Fruit fly (Drosophila melanogaster) whole organism, embryonic: ENCODE data around the gene CG14442.

Experiments
- Atf-2 ChIP-seq: fragments of 200-800 bp; sonication (Bioruptor generic); optimal IDR thresholded peaks from 2 replicates; lab custom pipeline; 2016; ENCODE audit warnings: missing biosample characterization, missing genetic modification characterization
- Bgb ChIP-seq: fragments of 200-800 bp; sonication (Bioruptor generic); IDR thresholded peaks from 2 replicates; pipeline ENCODE4 v1.3.6; 2022; ENCODE audit warnings: missing biosample characterization, missing genetic modification characterization; ENCODE audit not compliant: partially characterized antibody
- CG10267 ChIP-seq: fragments of 200-800 bp; sonication (Bioruptor generic); optimal IDR thresholded peaks from 2 replicates; lab custom pipeline; 2018; ENCODE audit warnings: missing biosample characterization, mild to moderate bottlenecking, missing genetic modification characterization, moderate library complexity
- CG11695 ChIP-seq: fragments of 200-800 bp; sonication (Bioruptor generic); IDR thresholded peaks from 3 replicates; pipeline ENCODE4 v1.3.6; 2022; ENCODE audit warnings: missing biosample characterization, missing genetic modification characterization
- CG11696 ChIP-seq: fragments of 200-800 bp; sonication (Bioruptor generic); IDR thresholded peaks from 2 replicates; pipeline ENCODE4 v1.3.6; 2022; ENCODE audit warnings: missing biosample characterization, missing genetic modification characterization
- CG12391 ChIP-seq: fragments of 200-800 bp; sonication (Bioruptor generic); optimal IDR thresholded peaks from 3 replicates; lab custom pipeline; 2018; ENCODE audit warnings: missing biosample characterization, mild to moderate bottlenecking, missing genetic modification characterization, moderate library complexity
- CG12769 ChIP-seq: fragments of 200-800 bp; sonication (Bioruptor generic); optimal IDR thresholded peaks from 2 replicates; lab custom pipeline; 2019; ENCODE audit warnings: missing biosample characterization, mild to moderate bottlenecking, missing genetic modification characterization, moderate library complexity
- CG14014 ChIP-seq: fragments of 200-800 bp; sonication (Bioruptor generic); IDR thresholded peaks from 2 replicates; pipeline ENCODE4 v1.3.6; 2022; ENCODE audit warnings: missing biosample characterization, missing genetic modification characterization
- CG15269 ChIP-seq: fragments of 200-800 bp; sonication (Bioruptor generic); optimal IDR thresholded peaks from 2 replicates; lab custom pipeline; 2018; ENCODE audit warnings: missing biosample characterization, mild to moderate bottlenecking, missing genetic modification characterization, moderate library complexity
- CG1602 ChIP-seq: fragments of 200-800 bp; sonication (Bioruptor generic); optimal IDR thresholded peaks from 3 replicates; lab custom pipeline; 2016; ENCODE audit warnings: missing biosample characterization, missing genetic modification characterization
- CG16813 ChIP-seq: fragments of 200-800 bp; sonication (Bioruptor generic); IDR thresholded peaks from 3 replicates; pipeline ENCODE4 v1.3.6; 2022; ENCODE audit warnings: missing biosample characterization, missing genetic modification characterization; ENCODE audit not compliant: partially characterized antibody
- CG16863 ChIP-seq: fragments of 200-800 bp; sonication (Bioruptor generic); optimal IDR thresholded peaks from 3 replicates; lab custom pipeline; 2016; ENCODE audit warnings: missing biosample characterization, missing genetic modification characterization
- CG17612 ChIP-seq: fragments of 200-800 bp; sonication (Bioruptor generic); IDR thresholded peaks from 2 replicates; pipeline ENCODE4 v1.3.6; 2022; ENCODE audit warnings: missing biosample characterization, missing genetic modification characterization
- CG2116 ChIP-seq: fragments of 200-800 bp; sonication (Bioruptor generic); optimal IDR thresholded peaks from 3 replicates; lab custom pipeline; 2018; ENCODE audit warnings: missing biosample characterization, mild to moderate bottlenecking, missing genetic modification characterization
- CG2129 ChIP-seq: fragments of 200-800 bp; sonication (Bioruptor generic); IDR thresholded peaks from 2 replicates; pipeline ENCODE4 v1.3.6; 2022; ENCODE audit warnings: missing biosample characterization, missing genetic modification characterization; ENCODE audit not compliant: partially characterized antibody
- CG2712 ChIP-seq: fragments of 200-800 bp; optimal IDR thresholded peaks from 3 replicates; lab custom pipeline; 2019; ENCODE audit warnings: missing biosample characterization, mild to moderate bottlenecking, missing genetic modification characterization, moderate library complexity
- CG3407 ChIP-seq: fragments of 200-800 bp; sonication (Bioruptor generic); optimal IDR thresholded peaks from 2 replicates; lab custom pipeline; 2018; ENCODE audit warnings: missing biosample characterization, mild to moderate bottlenecking, missing genetic modification characterization
- CG4360 ChIP-seq: fragments of 200-800 bp; sonication (Bioruptor generic); IDR thresholded peaks from 2 replicates; pipeline ENCODE4 v1.3.6; 2022; ENCODE audit warnings: missing biosample characterization, missing genetic modification characterization
- CG4820 ChIP-seq: fragments of 200-800 bp; sonication (Bioruptor generic); optimal IDR thresholded peaks from 3 replicates; lab custom pipeline; 2016; ENCODE audit warnings: missing biosample characterization, missing genetic modification characterization
- CG6654 ChIP-seq: fragments of 200-800 bp; sonication (Bioruptor generic); optimal IDR thresholded peaks from 2 replicates; lab custom pipeline; 2017; ENCODE audit warnings: missing biosample characterization, mild to moderate bottlenecking, missing genetic modification characterization
- CG6683 ChIP-seq: fragments of 200-800 bp; sonication (Bioruptor generic); optimal IDR thresholded peaks from 2 replicates; lab custom pipeline; 2017; ENCODE audit warnings: missing biosample characterization, mild to moderate bottlenecking, missing genetic modification characterization, missing genetic modification reagents
- CG9876 ChIP-seq: fragments of 200-800 bp; sonication (Bioruptor generic); optimal IDR thresholded peaks from 2 replicates; lab custom pipeline; 2016; ENCODE audit warnings: missing biosample characterization, missing genetic modification characterization
- Chrac-16 ChIP-seq: fragments of 200-800 bp; sonication (Bioruptor generic); optimal IDR thresholded peaks from 3 replicates; lab custom pipeline; 2016; ENCODE audit warnings: missing biosample characterization, missing genetic modification characterization
- CkIIα-i1 ChIP-seq: fragments of 200-800 bp; sonication (Bioruptor generic); IDR thresholded peaks from 2 replicates; pipeline ENCODE4 v1.3.6; 2022; ENCODE audit warnings: missing biosample characterization, missing genetic modification characterization
- Dip3 ChIP-seq: fragments of 200-800 bp; sonication (Bioruptor generic); optimal IDR thresholded peaks from 3 replicates; lab custom pipeline; 2016; ENCODE audit warnings: missing biosample characterization, missing genetic modification characterization
- E2f2 ChIP-seq: fragments of 200-800 bp; sonication (Bioruptor generic); IDR thresholded peaks from 2 replicates; pipeline ENCODE4 v1.3.6; 2022; ENCODE audit warnings: missing biosample characterization, missing genetic modification characterization
- HLH4C ChIP-seq: fragments of 200-800 bp; sonication (Bioruptor generic); IDR thresholded peaks from 3 replicates; pipeline ENCODE4 v1.3.6; 2022; ENCODE audit warnings: missing biosample characterization, missing genetic modification characterization; ENCODE audit not compliant: partially characterized antibody
- Kr ChIP-seq: fragments of 200-800 bp; sonication (Bioruptor generic); optimal IDR thresholded peaks from 2 replicates; lab custom pipeline; 2017; ENCODE audit warnings: missing biosample characterization, mild to moderate bottlenecking, missing genetic modification characterization
- Meics ChIP-seq: fragments of 200-800 bp; sonication (Bioruptor generic); optimal IDR thresholded peaks from 2 replicates; lab custom pipeline; 2017; ENCODE audit warnings: missing biosample characterization, mild to moderate bottlenecking, missing genetic modification characterization
- Rfx ChIP-seq: fragments of 200-800 bp; sonication (Bioruptor generic); IDR thresholded peaks from 2 replicates; pipeline ENCODE4 v1.3.6; 2022; ENCODE audit warnings: missing biosample characterization, missing genetic modification characterization
- ato ChIP-seq: fragments of 200-800 bp; sonication (Bioruptor generic); IDR thresholded peaks from 2 replicates; pipeline ENCODE4 v1.3.6; 2022; ENCODE audit warnings: missing biosample characterization, missing genetic modification characterization; ENCODE audit not compliant: partially characterized antibody
- az2 ChIP-seq: fragments of 200-800 bp; sonication (Bioruptor generic); optimal IDR thresholded peaks from 3 replicates; lab custom pipeline; 2016; ENCODE audit warnings: missing biosample characterization, missing genetic modification characterization
- ci ChIP-seq: fragments of 200-800 bp; sonication (Bioruptor generic); IDR thresholded peaks from 3 replicates; pipeline ENCODE4 v1.3.6; 2022; ENCODE audit warnings: missing biosample characterization, missing genetic modification characterization
- eve ChIP-seq, 2 experiments: fragments of >200 bp; optimal IDR thresholded peaks; 2 replicates each; lab custom pipeline; 2017; ENCODE audit warnings: missing biosample characterization in 2 of 2, missing genetic modification characterization in 2 of 2
- fd64A ChIP-seq: fragments of 200-800 bp; sonication (Bioruptor generic); optimal IDR thresholded peaks from 3 replicates; lab custom pipeline; 2018; ENCODE audit warnings: missing biosample characterization, mild to moderate bottlenecking, missing genetic modification characterization
- fru ChIP-seq: fragments of >200 bp; optimal IDR thresholded peaks from 2 replicates; lab custom pipeline; 2017
- hbn ChIP-seq: fragments of 200-800 bp; sonication (Bioruptor generic); IDR thresholded peaks from 2 replicates; pipeline ENCODE4 v1.3.6; 2022; ENCODE audit warnings: missing biosample characterization, missing genetic modification characterization; ENCODE audit not compliant: partially characterized antibody
- jing ChIP-seq: fragments of 200-800 bp; sonication (Bioruptor generic); optimal IDR thresholded peaks from 2 replicates; lab custom pipeline; 2018; ENCODE audit warnings: missing biosample characterization, mild to moderate bottlenecking, missing genetic modification characterization
- kay ChIP-seq: fragments of 200-800 bp; sonication (Bioruptor generic); optimal IDR thresholded peaks from 2 replicates; lab custom pipeline; 2016; ENCODE audit warnings: missing biosample characterization, missing genetic modification characterization
- klu ChIP-seq: fragments of 200-800 bp; sonication (Bioruptor generic); IDR thresholded peaks from 2 replicates; pipeline ENCODE4 v1.3.6; 2022; ENCODE audit warnings: missing biosample characterization, missing genetic modification characterization
- lab ChIP-seq: fragments of 200-800 bp; sonication (Bioruptor generic); optimal IDR thresholded peaks from 3 replicates; lab custom pipeline; 2017; ENCODE audit warnings: missing biosample characterization, missing genetic modification characterization, mild to moderate bottlenecking, moderate library complexity, missing genetic modification reagents
- lola ChIP-seq, 3 experiments: fragments of >200 bp in 2 of 3; fragments of 200-800 bp in 1 of 3; sonication (Bioruptor generic) in 1 of 3; optimal IDR thresholded peaks; 2 replicates each; lab custom pipeline; 2017 to 2019; ENCODE audit warnings: missing biosample characterization in 3 of 3, missing genetic modification characterization in 3 of 3, mild to moderate bottlenecking in 1 of 3, moderate library complexity in 1 of 3
- psq ChIP-seq: fragments of 200-800 bp; sonication (Bioruptor generic); optimal IDR thresholded peaks from 2 replicates; lab custom pipeline; 2017; ENCODE audit warnings: missing biosample characterization, missing genetic modification characterization
- sens ChIP-seq: fragments of 200-800 bp; sonication (Bioruptor generic); peaks from one replicate; lab custom pipeline; 2016; ENCODE audit warnings: missing biosample characterization, missing genetic modification characterization
- shn ChIP-seq: fragments of 200-800 bp; sonication (Bioruptor generic); optimal IDR thresholded peaks from 3 replicates; lab custom pipeline; 2016; ENCODE audit warnings: missing biosample characterization, missing genetic modification characterization
- sim ChIP-seq: fragments of 200-800 bp; sonication (Bioruptor generic); IDR thresholded peaks from 2 replicates; pipeline ENCODE4 v1.3.6; 2022; ENCODE audit warnings: missing biosample characterization, missing genetic modification characterization
- slbo ChIP-seq: fragments of 200-800 bp; sonication (Bioruptor generic); IDR thresholded peaks from 2 replicates; pipeline ENCODE4 v1.3.6; 2022; ENCODE audit warnings: missing biosample characterization, missing genetic modification characterization
- slp2 ChIP-seq: fragments of 200-800 bp; sonication (Bioruptor generic); optimal IDR thresholded peaks from 2 replicates; lab custom pipeline; 2016; ENCODE audit warnings: missing biosample characterization, missing genetic modification characterization
- so ChIP-seq: fragments of 200-800 bp; sonication (Bioruptor generic); IDR thresholded peaks from 3 replicates; pipeline ENCODE4 v1.3.6; 2022; ENCODE audit warnings: missing biosample characterization, missing genetic modification characterization
- tin ChIP-seq: fragments of 200-800 bp; sonication (Bioruptor generic); optimal IDR thresholded peaks from 3 replicates; lab custom pipeline; 2016; ENCODE audit warnings: missing biosample characterization, missing genetic modification characterization
- trem ChIP-seq: fragments of 200-800 bp; optimal IDR thresholded peaks from 3 replicates; lab custom pipeline; 2019; ENCODE audit warnings: missing biosample characterization, mild to moderate bottlenecking, missing genetic modification characterization, moderate library complexity
- tup ChIP-seq: fragments of 200-800 bp; sonication (Bioruptor generic); optimal IDR thresholded peaks from 2 replicates; lab custom pipeline; 2016; ENCODE audit warnings: missing biosample characterization, mild to moderate bottlenecking, missing genetic modification characterization, moderate library complexity

Gene CG14442

dm6 chrX:6694979-6695388, at the start of gene CG14442 (continued):
- TF ChIP-seq CG11695 = no peak
- TF ChIP-seq CG10267 = peak; percentile 33
- TF ChIP-seq lola (GFP tag; optimal IDR thresholded peaks at IDR 0.05; lab: Kevin White, UChicago) = peak in 1 of 3 experiments; percentile 15
- TF ChIP-seq sim (GFP tag; lab: Robert Waterston, UW) = no peak
- TF ChIP-seq E2f2 (GFP tag; lab: Robert Waterston, UW) = peak; percentile 70
- peak; percentile 46 for TF ChIP-seq CG12391 (tag; lab: Kevin White, UChicago)
- TF ChIP-seq CG16813 (GFP tag; lab: Robert Waterston, UW) = peak; percentile 93
- TF ChIP-seq CG12769 (tag; lab: Kevin White, UChicago) = no peak
- no peak for TF ChIP-seq CG4820 (GFP tag; lab: Kevin White, UChicago)
- TF ChIP-seq HLH4C (GFP tag; lab: Robert Waterston, UW) = peak; percentile 94
- peak; percentile 22 for TF ChIP-seq CG1602
- no peak for TF ChIP-seq CkIIα-i1 (GFP tag; lab: Robert Waterston, UW)
- peak; percentile 48 for TF ChIP-seq trem (tag; lab: Kevin White, UChicago)
- no peak for TF ChIP-seq lab (GFP tag; lab: Kevin White, UChicago)
- TF ChIP-seq Chrac-16 = no peak
- peak; percentile 36 for TF ChIP-seq CG15269 (tag; lab: Kevin White, UChicago)
- no peak for TF ChIP-seq so
- peak; percentile 91 for TF ChIP-seq ato
- no peak for TF ChIP-seq fd64A (GFP tag; lab: Kevin White, UChicago)
- TF ChIP-seq CG6654 (GFP tag; lab: Kevin White, UChicago) = no peak
- peak; percentile 59 for TF ChIP-seq slbo (GFP tag; lab: Robert Waterston, UW)
- TF ChIP-seq psq (GFP tag; lab: Kevin White, UChicago) = no peak
- no peak for TF ChIP-seq fru (lab: Kevin White, UChicago)
- peak; percentile 22 for TF ChIP-seq tin (GFP tag; lab: Kevin White, UChicago)
- no peak for TF ChIP-seq Dip3 (GFP tag; lab: Kevin White, UChicago)
- TF ChIP-seq ci = no peak
- TF ChIP-seq CG17612 (GFP tag; lab: Robert Waterston, UW) = no peak
- TF ChIP-seq Meics (GFP tag; lab: Kevin White, UChicago) = peak; percentile 11
- TF ChIP-seq kay = no peak
- no peak for TF ChIP-seq shn (GFP tag; lab: Kevin White, UChicago)
- TF ChIP-seq slp2 = peak; percentile 1
- no peak for TF ChIP-seq CG4360 (GFP tag; lab: Robert Waterston, UW)
- TF ChIP-seq tup (GFP tag; lab: Kevin White, UChicago) = no peak
- TF ChIP-seq az2 (GFP tag; lab: Kevin White, UChicago) = no peak
- TF ChIP-seq Kr (GFP tag; lab: Kevin White, UChicago) = no peak
- TF ChIP-seq jing (GFP tag; lab: Kevin White, UChicago) = no peak
- no peak for TF ChIP-seq CG9876
- TF ChIP-seq CG2116 (GFP tag; lab: Kevin White, UChicago) = peak; percentile 97
- TF ChIP-seq Atf-2 (GFP tag; lab: Kevin White, UChicago) = peak; percentile 12
- peak; percentile 93 for TF ChIP-seq Bgb
- no peak for TF ChIP-seq CG6683
- peak; percentile 54 for TF ChIP-seq CG2712 (tag; lab: Kevin White, UChicago)
- TF ChIP-seq klu (GFP tag; lab: Robert Waterston, UW) = no peak
- no peak for TF ChIP-seq eve (GFP tag; optimal IDR thresholded peaks at IDR 0.05; lab: Kevin White, UChicago)
- peak; percentile 18 for TF ChIP-seq CG16863
- no peak for TF ChIP-seq CG3407
- TF ChIP-seq hbn (GFP tag; lab: Robert Waterston, UW) = peak; percentile 93
- TF ChIP-seq CG14014 (GFP tag; lab: Robert Waterston, UW) = no peak
- peak; percentile 84 for TF ChIP-seq sens (GFP tag; lab: Kevin White, UChicago)
- peak; percentile 51 for TF ChIP-seq Rfx
- no peak for TF ChIP-seq CG11696 (GFP tag; lab: Robert Waterston, UW)
- TF ChIP-seq CG2129 (GFP tag; lab: Robert Waterston, UW) = peak; percentile 87
